Worm (Caenorhabditis elegans): Measurements from ENCODE around the gene C29F5.8.

- TF ChIP-seq nhr-129 (tag; optimal IDR thresholded peaks at IDR 0.05) (peak; percentile 95), unc-39 (tag; optimal IDR thresholded peaks at IDR 0.05) (no peak), aly-2 (tag; optimal IDR thresholded peaks at IDR 0.05) (no peak), lsy-2 (tag; optimal IDR thresholded peaks at IDR 0.05) (peak; percentile 72 to 92), elt-3 (tag; optimal IDR thresholded peaks at IDR 0.05) (no peak), zag-1 (tag; optimal IDR thresholded peaks at IDR 0.05) (peak; percentile 58), ama-1 (optimal IDR thresholded peaks at IDR 0.05) (peak; percentile 99), snpc-4 (tag; optimal IDR thresholded peaks at IDR 0.05) (peak; percentile 47), nhr-10 (tag; optimal IDR thresholded peaks at IDR 0.05) (peak; percentile 56), egl-27 (tag; optimal IDR thresholded peaks at IDR 0.05) (peak; percentile 84)
Measured at ce11 chrII:6348360-6348759, 42.1 kb downstream of the C29F5.8 start.

Data from whole organism, L2 larva.